Worm (Caenorhabditis elegans) whole organism, L2 larva: ENCODE data around the gene F59B1.4.

Experiments
- ZK546.5 ChIP-seq: sonication (generic microtip); optimal IDR thresholded peaks from 2 replicates; lab custom pipeline; 2017; ENCODE audit warnings: missing biosample characterization, missing genetic modification characterization
- aly-2 ChIP-seq: fragments of 150-350 bp; optimal IDR thresholded peaks from 2 replicates; lab custom pipeline; 2014; ENCODE audit warnings: missing biosample characterization, missing genetic modification characterization
- lin-13 ChIP-seq: fragments of 150-350 bp; optimal IDR thresholded peaks from 2 replicates; lab custom pipeline; 2014; ENCODE audit warnings: missing biosample characterization, missing genetic modification reagents, missing genetic modification characterization
- nhr-237 ChIP-seq: fragments of 150-350 bp; optimal IDR thresholded peaks from 2 replicates; lab custom pipeline; 2014; ENCODE audit warnings: missing biosample characterization, missing genetic modification characterization
- nhr-77 ChIP-seq: fragments of 150-350 bp; optimal IDR thresholded peaks from 2 replicates; lab custom pipeline; 2014; ENCODE audit warnings: missing biosample characterization, missing genetic modification characterization
- peb-1 ChIP-seq: fragments of 150-350 bp; optimal IDR thresholded peaks from 2 replicates; lab custom pipeline; 2014; ENCODE audit warnings: missing biosample characterization, missing genetic modification characterization
- sma-3 ChIP-seq: sonication (generic microtip); optimal IDR thresholded peaks from 2 replicates; lab custom pipeline; 2016; ENCODE audit warnings: missing genetic modification reagents, missing genetic modification characterization, missing compliant biosample characterization

ce11 chrV:3632249-3633030 is 5.6 kb upstream of the F59B1.4 start:
- no peak for TF ChIP-seq sma-3 (GFP tag; lab: Kevin White, UChicago)
- no peak for TF ChIP-seq aly-2 (tag; lab: Kevin White, UChicago)
- TF ChIP-seq nhr-237 (tag; lab: Kevin White, UChicago), result no peak
- TF ChIP-seq lin-13 (GFP tag; lab: Kevin White, UChicago), result no peak
- TF ChIP-seq ZK546.5, result no peak
- no peak for TF ChIP-seq peb-1 (tag; lab: Kevin White, UChicago)
- no peak for TF ChIP-seq nhr-77 (tag; lab: Kevin White, UChicago)
